Fruit fly (Drosophila melanogaster) S2 (cell line): ENCODE data around the gene CG3448.

Source experiments
- CG8478 ChIP-seq: fragments of >200 bp; optimal IDR thresholded peaks from 2 replicates; lab custom pipeline; 2018
- CTCF ChIP-seq, 2 experiments: fragments of >200 bp; optimal IDR thresholded peaks; 2 replicates each; lab custom pipeline; 2018

CG3448 gene

dm6 chr3L:9451522-9452118, at the start of gene CG3448, which contains the start of gene ghi:
Gene CG3448, minus strand, starts transcription at chr3L:9451572.
Gene ghi, plus strand, starts transcription at chr3L:9451876.
- no peak for TF ChIP-seq CG8478 (lab: Kevin White, UChicago)
- TF ChIP-seq CTCF (optimal IDR thresholded peaks at IDR 0.05; lab: Kevin White, UChicago): no peak

- TF ChIP-seq CG8478 (lab: Kevin White, UChicago) (no peak), CTCF (optimal IDR thresholded peaks at IDR 0.05; lab: Kevin White, UChicago) (no peak)
These were observed 48.8 kb upstream of the CG3448 start for dm6 chr3L:9499919-9500807.

DNA sequence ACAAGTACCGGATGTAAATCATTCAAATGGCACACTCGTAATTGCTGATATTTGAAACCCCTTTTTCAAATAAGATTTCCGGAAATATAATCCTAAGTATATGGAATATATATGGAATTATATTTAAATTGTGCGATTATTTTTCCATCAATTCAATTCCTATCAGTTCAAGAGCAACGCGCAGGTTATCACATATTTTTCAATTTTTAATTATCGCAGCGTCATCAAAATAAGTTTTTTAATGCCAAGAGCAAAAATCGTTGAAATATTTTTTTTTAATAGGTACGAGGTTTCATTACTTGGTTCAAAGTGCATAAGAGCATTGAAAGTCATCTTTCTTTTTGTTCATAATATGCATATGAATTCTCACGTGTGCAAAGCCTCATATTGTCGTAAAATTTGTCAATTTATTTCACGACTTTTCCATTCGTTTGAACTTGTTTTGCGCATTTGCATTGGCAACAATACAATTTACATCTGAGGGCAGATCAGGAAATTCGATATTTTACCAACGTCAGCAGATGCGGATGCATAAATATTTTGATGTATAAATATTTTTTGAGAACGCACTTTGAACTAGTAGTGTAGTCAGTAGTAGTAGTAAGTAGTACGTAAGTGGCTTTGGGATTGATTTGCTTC, 46.7 kb upstream of the CG3448 start:
- TF ChIP-seq CTCF (optimal IDR thresholded peaks at IDR 0.05; lab: Kevin White, UChicago) (no peak), CG8478 (lab: Kevin White, UChicago) (no peak)

- no peak for TF ChIP-seq CG8478 (lab: Kevin White, UChicago)
- TF ChIP-seq CTCF (optimal IDR thresholded peaks at IDR 0.05; lab: Kevin White, UChicago): no peak
These were observed 45.9 kb upstream of the CG3448 start for dm6 chr3L:9497249-9497648.

DNA sequence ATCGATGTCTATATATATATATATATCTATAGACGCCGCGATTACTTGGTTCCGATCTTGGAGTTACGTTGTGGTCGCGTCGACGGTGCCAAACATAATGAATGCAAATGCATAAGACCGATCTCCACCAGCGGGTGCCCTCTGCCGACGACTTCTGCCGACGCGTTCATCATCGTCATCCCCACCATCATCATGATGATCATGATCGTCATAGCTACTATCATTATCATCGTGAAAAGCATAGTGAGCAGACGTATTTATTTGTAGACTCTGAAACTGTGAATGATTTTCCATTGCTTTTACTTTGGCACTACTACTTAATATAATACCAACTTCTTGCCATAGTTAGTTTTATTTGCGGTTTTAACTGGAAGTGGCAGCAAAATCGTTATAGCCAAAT, 40.7 kb upstream of the CG3448 start, which contains the start of gene CG32037:
Gene CG32037, minus strand, starts transcription at position 101 of the 400 bp plus-strand sequence.
- TF ChIP-seq CG8478 (lab: Kevin White, UChicago) (no peak), CTCF (optimal IDR thresholded peaks at IDR 0.05; lab: Kevin White, UChicago) (no peak)

- no peak for TF ChIP-seq CG8478 (lab: Kevin White, UChicago)
- no peak for TF ChIP-seq CTCF (optimal IDR thresholded peaks at IDR 0.05; lab: Kevin White, UChicago)
These were observed 40.0 kb upstream of the CG3448 start for dm6 chr3L:9491331-9491730.

dm6 chr3L:9490432-9490831, 39.1 kb upstream of the CG3448 start:
- TF ChIP-seq CTCF (optimal IDR thresholded peaks at IDR 0.05; lab: Kevin White, UChicago) (no peak), CG8478 (lab: Kevin White, UChicago) (no peak)

DNA sequence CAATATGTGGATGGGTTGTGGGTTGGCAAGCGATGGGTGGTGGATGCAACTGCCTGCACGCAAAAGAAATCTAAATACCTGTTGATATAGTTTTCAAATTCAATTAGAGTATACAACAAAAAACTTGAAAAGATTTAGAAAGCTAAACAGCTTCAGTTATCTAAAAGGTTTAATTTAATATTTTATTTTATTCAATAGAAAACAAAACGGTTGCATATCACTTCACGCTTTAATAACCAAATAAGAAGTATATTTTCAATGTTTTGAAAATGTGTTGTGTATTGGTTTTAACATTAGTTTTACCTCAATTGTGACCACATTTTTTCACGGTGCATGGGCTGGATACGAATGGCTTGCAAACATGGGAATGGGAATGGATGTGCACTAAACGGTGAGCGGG, 38.3 kb upstream of the CG3448 start:
- TF ChIP-seq CG8478 (lab: Kevin White, UChicago) (no peak), CTCF (optimal IDR thresholded peaks at IDR 0.05; lab: Kevin White, UChicago) (no peak)

dm6 chr3L:9489133-9489532, 37.8 kb upstream of the CG3448 start, which contains the start of gene CG32036:
Gene CG32036, minus strand, starts transcription at chr3L:9489233.
- TF ChIP-seq CTCF (optimal IDR thresholded peaks at IDR 0.05; lab: Kevin White, UChicago) (no peak), CG8478 (lab: Kevin White, UChicago) (no peak)

DNA sequence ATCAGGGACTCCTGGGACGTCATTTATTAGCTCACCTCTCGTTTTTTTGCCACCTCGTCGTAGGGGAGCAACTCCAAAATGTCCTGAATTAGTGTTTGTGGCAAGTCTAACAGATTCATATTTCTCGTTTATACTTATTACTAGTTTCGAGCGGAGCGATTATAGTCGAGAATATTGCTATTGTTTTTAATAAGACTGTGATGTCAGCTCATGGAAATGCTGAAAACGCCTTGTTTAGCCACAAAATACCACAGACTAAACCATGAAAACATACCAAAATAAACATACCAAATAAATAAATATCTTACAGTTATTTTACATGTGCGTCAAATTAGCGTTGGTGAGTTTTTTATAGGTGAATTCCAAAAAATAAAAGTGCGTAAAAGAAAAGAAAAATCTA, 36.2 kb upstream of the CG3448 start, which contains the start of gene pall:
Gene pall, minus strand, starts transcription at position 205 of the 400 bp plus-strand sequence.
- TF ChIP-seq CG8478 (lab: Kevin White, UChicago): no peak
- peak in 1 of 2 experiments; percentile 6 for TF ChIP-seq CTCF (optimal IDR thresholded peaks at IDR 0.05; lab: Kevin White, UChicago)

- no peak for TF ChIP-seq CG8478 (lab: Kevin White, UChicago)
- TF ChIP-seq CTCF (optimal IDR thresholded peaks at IDR 0.05; lab: Kevin White, UChicago): peak; percentile 11 to 47
These were observed 25.5 kb upstream of the CG3448 start, which contains the start of the genes Uch-L5 and Jarid2 for dm6 chr3L:9476829-9477228. Gene Uch-L5, minus strand, starts transcription at chr3L:9476965. Gene Jarid2, plus strand, starts transcription at chr3L:9477038.

- no peak for TF ChIP-seq CG8478 (lab: Kevin White, UChicago)
- no peak for TF ChIP-seq CTCF (optimal IDR thresholded peaks at IDR 0.05; lab: Kevin White, UChicago)
These were observed 20.0 kb upstream of the CG3448 start for dm6 chr3L:9471151-9471903.

- TF ChIP-seq CTCF (optimal IDR thresholded peaks at IDR 0.05; lab: Kevin White, UChicago): no peak
- no peak for TF ChIP-seq CG8478 (lab: Kevin White, UChicago)
These were observed 17.7 kb upstream of the CG3448 start for dm6 chr3L:9469079-9469478.
